Fruit fly (Drosophila melanogaster) whole organism, embryonic: ENCODE data around the gene Nckx30C.
A peak's percentile ranks its signal among the peaks of the same experiment; 100 is the strongest.

Experiments
- Abd-B ChIP-seq: fragments of 200-800 bp; sonication (Bioruptor generic); optimal IDR thresholded peaks from 2 replicates; lab custom pipeline; 2018; ENCODE audit warnings: missing biosample characterization, mild to moderate bottlenecking, missing genetic modification characterization, moderate library complexity
- Atf-2 ChIP-seq: fragments of 200-800 bp; sonication (Bioruptor generic); optimal IDR thresholded peaks from 2 replicates; lab custom pipeline; 2016; ENCODE audit warnings: missing biosample characterization, missing genetic modification characterization
- CG10209 ChIP-seq: fragments of 200-800 bp; sonication (Bioruptor generic); optimal IDR thresholded peaks from 3 replicates; lab custom pipeline; 2017; ENCODE audit warnings: missing biosample characterization, mild to moderate bottlenecking, missing genetic modification characterization, missing genetic modification reagents
- CG10565 ChIP-seq: fragments of 200-800 bp; sonication (Bioruptor generic); optimal IDR thresholded peaks from 3 replicates; lab custom pipeline; 2016; ENCODE audit warnings: missing biosample characterization, mild to moderate bottlenecking, missing genetic modification characterization
- CG11093 ChIP-seq: fragments of 200-800 bp; sonication (Bioruptor generic); IDR thresholded peaks from 3 replicates; pipeline ENCODE4 v1.3.6; 2022; ENCODE audit warnings: missing biosample characterization, missing genetic modification characterization
- CG12659 ChIP-seq: fragments of 200-800 bp; sonication (Bioruptor generic); optimal IDR thresholded peaks from 3 replicates; lab custom pipeline; 2017; ENCODE audit warnings: mild to moderate bottlenecking, missing biosample characterization, missing genetic modification reagents, missing genetic modification characterization
- CG13624 ChIP-seq: fragments of 200-800 bp; sonication (Bioruptor generic); optimal IDR thresholded peaks from 2 replicates; lab custom pipeline; 2016; ENCODE audit warnings: missing biosample characterization, missing genetic modification characterization
- CG15479 ChIP-seq: fragments of 200-800 bp; sonication (Bioruptor generic); optimal IDR thresholded peaks from 3 replicates; lab custom pipeline; 2019; ENCODE audit warnings: missing biosample characterization, mild to moderate bottlenecking, missing genetic modification characterization, moderate library complexity
- CG17186 ChIP-seq: fragments of 200-800 bp; sonication (Bioruptor generic); optimal IDR thresholded peaks from 3 replicates; lab custom pipeline; 2017; ENCODE audit warnings: missing biosample characterization, missing genetic modification reagents, missing genetic modification characterization
- CG17328 ChIP-seq: fragments of 200-800 bp; sonication (Bioruptor generic); IDR thresholded peaks from 2 replicates; pipeline ENCODE4 v1.3.6; 2022; ENCODE audit warnings: missing biosample characterization, missing genetic modification characterization
- CG2202 ChIP-seq: fragments of 200-800 bp; sonication (Bioruptor generic); optimal IDR thresholded peaks from 2 replicates; lab custom pipeline; 2018; ENCODE audit warnings: missing biosample characterization, mild to moderate bottlenecking, missing genetic modification characterization
- CG2889 ChIP-seq: fragments of 200-800 bp; sonication (Bioruptor generic); IDR thresholded peaks from 3 replicates; pipeline ENCODE4 v1.3.6; 2022; ENCODE audit warnings: missing biosample characterization, missing genetic modification characterization
- CG6175 ChIP-seq: fragments of 200-800 bp; sonication (Bioruptor generic); IDR thresholded peaks from 3 replicates; pipeline ENCODE4 v1.3.6; 2022; ENCODE audit warnings: missing biosample characterization, missing genetic modification characterization
- CG7745 ChIP-seq: fragments of 200-800 bp; sonication (Bioruptor generic); optimal IDR thresholded peaks from 2 replicates; lab custom pipeline; 2018; ENCODE audit warnings: missing biosample characterization, mild to moderate bottlenecking, missing genetic modification characterization, moderate library complexity
- CG8765 ChIP-seq: fragments of 200-800 bp; sonication (Bioruptor generic); IDR thresholded peaks from 2 replicates; pipeline ENCODE4 v1.3.6; 2022; ENCODE audit warnings: missing biosample characterization, missing genetic modification characterization
- CG9609 ChIP-seq: fragments of 200-800 bp; sonication (Bioruptor generic); optimal IDR thresholded peaks from 3 replicates; lab custom pipeline; 2016; ENCODE audit warnings: missing biosample characterization, missing genetic modification characterization
- CG9797 ChIP-seq: fragments of 200-800 bp; sonication (Bioruptor generic); optimal IDR thresholded peaks from 3 replicates; lab custom pipeline; 2018; ENCODE audit warnings: missing biosample characterization, mild to moderate bottlenecking, missing genetic modification characterization
- CrebB ChIP-seq: fragments of 200-800 bp; sonication (Bioruptor generic); optimal IDR thresholded peaks from 3 replicates; lab custom pipeline; 2018; ENCODE audit warnings: missing biosample characterization, mild to moderate bottlenecking, missing genetic modification characterization
- D ChIP-seq, 2 experiments: fragments of 200-800 bp in 1 of 2; fragments of >200 bp in 1 of 2; sonication (Bioruptor generic) in 1 of 2; optimal IDR thresholded peaks; 2 replicates in 1 of 2; 3 replicates in 1 of 2; lab custom pipeline; 2017; ENCODE audit warnings: mild to moderate bottlenecking in 1 of 2, missing biosample characterization in 1 of 2, missing genetic modification characterization in 1 of 2, missing genetic modification reagents in 1 of 2
- D19A ChIP-seq: fragments of 200-800 bp; optimal IDR thresholded peaks from 3 replicates; lab custom pipeline; 2019; ENCODE audit warnings: missing biosample characterization, mild to moderate bottlenecking, missing genetic modification characterization, moderate library complexity
- Dll ChIP-seq: fragments of 200-800 bp; sonication (Bioruptor generic); IDR thresholded peaks from 4 replicates; pipeline ENCODE4 v1.3.6; 2022; ENCODE audit warnings: missing biosample characterization, missing genetic modification characterization; ENCODE audit not compliant: partially characterized antibody
- Hand ChIP-seq: fragments of 200-800 bp; sonication (Bioruptor generic); optimal IDR thresholded peaks from 2 replicates; lab custom pipeline; 2017; ENCODE audit warnings: mild to moderate bottlenecking, missing biosample characterization, missing genetic modification reagents, missing genetic modification characterization
- HmgD ChIP-seq: fragments of 200-800 bp; sonication (Bioruptor generic); optimal IDR thresholded peaks from 3 replicates; lab custom pipeline; 2016; ENCODE audit warnings: missing biosample characterization, missing genetic modification characterization
- Lhr ChIP-seq: fragments of 200-800 bp; sonication (Bioruptor generic); optimal IDR thresholded peaks from 3 replicates; lab custom pipeline; 2017; ENCODE audit warnings: mild to moderate bottlenecking, missing biosample characterization, missing genetic modification reagents, missing genetic modification characterization
- Lpt ChIP-seq: fragments of >200 bp; optimal IDR thresholded peaks from 2 replicates; lab custom pipeline; 2018; ENCODE audit warnings: missing biosample characterization, missing genetic modification characterization
- Mrtf ChIP-seq: fragments of 200-800 bp; sonication (Bioruptor generic); IDR thresholded peaks from 3 replicates; pipeline ENCODE4 v1.3.6; 2022; ENCODE audit warnings: missing biosample characterization, missing genetic modification characterization
- NfI ChIP-seq: fragments of 200-800 bp; sonication (Bioruptor generic); optimal IDR thresholded peaks from 3 replicates; lab custom pipeline; 2018; ENCODE audit warnings: missing biosample characterization, mild to moderate bottlenecking, missing genetic modification characterization, moderate library complexity
- Spps ChIP-seq: fragments of 200-800 bp; sonication (Bioruptor generic); optimal IDR thresholded peaks from 2 replicates; lab custom pipeline; 2018; ENCODE audit warnings: missing biosample characterization, mild to moderate bottlenecking, missing genetic modification characterization
- ac ChIP-seq: fragments of 200-800 bp; sonication (Bioruptor generic); optimal IDR thresholded peaks from 3 replicates; lab custom pipeline; 2017; ENCODE audit warnings: missing biosample characterization, mild to moderate bottlenecking, missing genetic modification characterization
- al ChIP-seq: fragments of 200-800 bp; sonication (Bioruptor generic); IDR thresholded peaks from 2 replicates; pipeline ENCODE4 v1.3.6; 2022; ENCODE audit warnings: missing biosample characterization, missing genetic modification characterization
- ase ChIP-seq: fragments of 200-800 bp; sonication (Bioruptor generic); IDR thresholded peaks from 3 replicates; pipeline ENCODE4 v1.3.6; 2022; ENCODE audit warnings: missing biosample characterization, missing genetic modification characterization
- az2 ChIP-seq: fragments of 200-800 bp; sonication (Bioruptor generic); optimal IDR thresholded peaks from 3 replicates; lab custom pipeline; 2016; ENCODE audit warnings: missing biosample characterization, missing genetic modification characterization
- bab2 ChIP-seq: fragments of 200-800 bp; sonication (Bioruptor generic); optimal IDR thresholded peaks from 2 replicates; lab custom pipeline; 2016; ENCODE audit warnings: missing biosample characterization, missing genetic modification characterization
- bigmax ChIP-seq: fragments of 200-800 bp; sonication (Bioruptor generic); optimal IDR thresholded peaks from 2 replicates; lab custom pipeline; 2018; ENCODE audit warnings: missing biosample characterization, mild to moderate bottlenecking, missing genetic modification characterization
- corto ChIP-seq: fragments of 200-800 bp; sonication (Bioruptor generic); optimal IDR thresholded peaks from 2 replicates; lab custom pipeline; 2016; ENCODE audit warnings: missing biosample characterization, mild to moderate bottlenecking, missing genetic modification characterization, moderate library complexity
- crc ChIP-seq: fragments of 200-800 bp; sonication (Bioruptor generic); optimal IDR thresholded peaks from 2 replicates; lab custom pipeline; 2016; ENCODE audit warnings: missing biosample characterization, missing genetic modification characterization
- fd102C ChIP-seq: fragments of 200-800 bp; sonication (Bioruptor generic); optimal IDR thresholded peaks from 2 replicates; lab custom pipeline; 2018; ENCODE audit warnings: missing biosample characterization, mild to moderate bottlenecking, missing genetic modification characterization, moderate library complexity
- fd3F ChIP-seq: fragments of 200-800 bp; sonication (Bioruptor generic); optimal IDR thresholded peaks from 2 replicates; lab custom pipeline; 2018; ENCODE audit warnings: missing biosample characterization, mild to moderate bottlenecking, missing genetic modification characterization, moderate library complexity
- gcm2 ChIP-seq: fragments of 200-800 bp; sonication (Bioruptor generic); optimal IDR thresholded peaks from 2 replicates; lab custom pipeline; 2016; ENCODE audit warnings: missing biosample characterization, missing genetic modification characterization
- gem ChIP-seq: fragments of 200-800 bp; sonication (Bioruptor generic); optimal IDR thresholded peaks from 2 replicates; lab custom pipeline; 2019; ENCODE audit warnings: missing biosample characterization, mild to moderate bottlenecking, missing genetic modification characterization, moderate library complexity
- ind ChIP-seq: fragments of 200-800 bp; sonication (Bioruptor generic); optimal IDR thresholded peaks from 3 replicates; lab custom pipeline; 2016; ENCODE audit warnings: missing biosample characterization, missing genetic modification characterization
- pum ChIP-seq: fragments of 200-800 bp; sonication (Bioruptor generic); optimal IDR thresholded peaks from 2 replicates; lab custom pipeline; 2016; ENCODE audit warnings: missing biosample characterization, missing genetic modification characterization
- sc ChIP-seq, 3 experiments: fragments of >200 bp in 2 of 3; fragments of 200-800 bp in 1 of 3; sonication (Bioruptor generic) in 1 of 3; optimal IDR thresholded peaks; 2 replicates in 2 of 3; 3 replicates in 1 of 3; lab custom pipeline; 2017; ENCODE audit warnings: mild to moderate bottlenecking in 1 of 3, missing biosample characterization in 1 of 3, missing genetic modification characterization in 1 of 3, missing genetic modification reagents in 1 of 3
- sna ChIP-seq: fragments of 200-800 bp; sonication (Bioruptor generic); IDR thresholded peaks from 2 replicates; pipeline ENCODE4 v1.3.6; 2022; ENCODE audit warnings: missing biosample characterization, missing genetic modification characterization; ENCODE audit not compliant: partially characterized antibody
- toy ChIP-seq: fragments of 200-800 bp; sonication (Bioruptor generic); IDR thresholded peaks from 2 replicates; pipeline ENCODE4 v1.3.6; 2022; ENCODE audit warnings: missing biosample characterization, missing genetic modification characterization
- twi ChIP-seq: fragments of 200-800 bp; optimal IDR thresholded peaks from 2 replicates; lab custom pipeline; 2019; ENCODE audit warnings: missing biosample characterization, mild to moderate bottlenecking, missing genetic modification characterization, moderate library complexity
- wek ChIP-seq: fragments of 200-800 bp; sonication (Bioruptor generic); optimal IDR thresholded peaks from 3 replicates; lab custom pipeline; 2018; ENCODE audit warnings: missing biosample characterization, mild to moderate bottlenecking, missing genetic modification characterization, moderate library complexity
- yki ChIP-seq: fragments of >200 bp; optimal IDR thresholded peaks from 3 replicates; lab custom pipeline; 2018

Nckx30C gene

DNA sequence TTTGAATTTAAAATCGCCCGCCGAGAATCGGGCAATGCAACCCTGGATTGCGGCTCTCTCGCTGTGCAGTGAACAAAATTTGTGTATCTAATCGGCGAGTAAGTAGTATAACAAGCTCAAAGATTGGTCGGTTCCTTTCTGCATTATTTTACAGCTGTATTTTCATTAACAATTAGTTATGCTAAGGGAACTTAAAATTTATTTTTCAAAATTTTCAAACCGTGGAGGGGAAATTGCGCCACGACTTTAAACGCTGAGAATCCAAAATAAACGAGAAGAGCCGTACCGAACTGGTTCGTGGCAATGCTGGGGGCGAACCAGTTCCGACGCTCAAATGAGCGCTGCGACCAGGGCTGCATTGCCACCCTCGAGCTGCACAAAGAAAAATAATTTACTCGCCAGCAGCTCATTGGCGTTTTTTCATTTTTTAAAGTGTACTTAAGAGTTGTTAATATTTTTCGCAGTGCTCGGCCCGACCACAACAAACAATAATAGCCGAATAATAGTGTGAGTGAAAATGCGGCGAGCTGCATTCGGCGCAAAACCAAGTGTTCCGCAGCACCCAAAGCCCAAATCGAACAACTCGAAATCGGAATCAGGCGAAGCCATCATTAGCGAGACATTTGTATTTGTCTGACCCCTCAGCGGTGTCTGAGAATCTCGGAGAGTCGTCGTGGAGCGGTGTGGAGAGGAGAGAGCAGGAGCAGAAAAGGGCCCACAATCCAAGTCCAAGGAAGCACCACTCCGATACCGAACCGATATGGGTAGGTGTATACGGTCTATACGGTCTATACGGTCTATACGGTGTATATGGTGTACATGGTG lies 11.9 kb upstream of the Nckx30C start, which contains the start of gene zf30C:
Gene zf30C (plus strand): TSS at position 353 of the 825 bp plus-strand sequence.
- TF ChIP-seq D (optimal IDR thresholded peaks at IDR 0.05; lab: Kevin White, UChicago) (peak; percentile 7), D (GFP tag; optimal IDR thresholded peaks at IDR 0.05; lab: Kevin White, UChicago) (peak; percentile 72), toy (0 out of 2 replicates have a peak, but pooled peaks have one; percentile 39), CG10565 (no peak), Hand (GFP tag; lab: Kevin White, UChicago) (peak; percentile 32), gcm2 (peak; percentile 62), fd102C (GFP tag; lab: Kevin White, UChicago) (no peak), Abd-B (GFP tag; lab: Kevin White, UChicago) (peak; percentile 73), ase (GFP tag; lab: Robert Waterston, UW) (peak; percentile 77), sna (GFP tag; lab: Robert Waterston, UW) (no peak), Dll (peak; percentile 25; the same call in 3 of the 4 replicates), Spps (tag; lab: Kevin White, UChicago) (peak; percentile 5), sc (optimal IDR thresholded peaks at IDR 0.05; lab: Kevin White, UChicago) (no peak), sc (GFP tag; optimal IDR thresholded peaks at IDR 0.05; lab: Kevin White, UChicago) (peak; percentile 6), CG17186 (GFP tag; lab: Kevin White, UChicago) (peak; percentile 69), CG2889 (GFP tag; lab: Robert Waterston, UW) (peak; percentile 76), NfI (GFP tag; lab: Kevin White, UChicago) (peak; percentile 82), bigmax (GFP tag; lab: Kevin White, UChicago) (peak; percentile 30), twi (tag; lab: Kevin White, UChicago) (peak; percentile 31), crc (GFP tag; lab: Kevin White, UChicago) (peak; percentile 78), Mrtf (peak; percentile 84), Lhr (GFP tag; lab: Kevin White, UChicago) (peak; percentile 69), CG8765 (GFP tag; lab: Robert Waterston, UW) (peak; percentile 64; the same call in 1 of the 2 replicates), CG7745 (no peak), CG15479 (GFP tag; lab: Kevin White, UChicago) (no peak), ind (GFP tag; lab: Kevin White, UChicago) (peak; percentile 93), gem (tag; lab: Kevin White, UChicago) (peak; percentile 85), CG9609 (GFP tag; lab: Kevin White, UChicago) (peak; percentile 94), CG2202 (tag; lab: Kevin White, UChicago) (peak; percentile 41), CG10209 (peak; percentile 66), CG13624 (GFP tag; lab: Kevin White, UChicago) (peak; percentile 90), wek (GFP tag; lab: Kevin White, UChicago) (no peak), CG9797 (peak; percentile 3), Atf-2 (peak; percentile 91), CG12659 (GFP tag; lab: Kevin White, UChicago) (peak; percentile 91), D19A (tag; lab: Kevin White, UChicago) (peak; percentile 59), Lpt (GFP tag; lab: Kevin White, UChicago) (no peak), pum (peak; percentile 93), fd3F (peak; percentile 60), CG6175 (GFP tag; lab: Robert Waterston, UW) (peak; percentile 81), CrebB (tag; lab: Kevin White, UChicago) (peak; percentile 61), al (peak; percentile 82), CG11093 (peak; percentile 78; the same call in 2 of the 3 replicates), CG17328 (peak; percentile 84), yki (lab: Kevin White, UChicago) (no peak), az2 (peak; percentile 90), bab2 (GFP tag; lab: Kevin White, UChicago) (peak; percentile 92), corto (GFP tag; lab: Kevin White, UChicago) (peak; percentile 30), HmgD (GFP tag; lab: Kevin White, UChicago) (peak; percentile 90), ac (no peak)
